Worm (Caenorhabditis elegans) whole organism, young adult: ENCODE measurements around the gene gad-1.

ENCODE experiments used
- B0019.2 ChIP-seq: fragments of 200-800 bp; sonication (Bioruptor generic); conservative IDR thresholded peaks from 2 replicates; pipeline ENCODE4 v1.3.6; 2022; ENCODE audit warnings: missing genetic modification reagents, missing genetic modification characterization, missing compliant biosample characterization
- B0035.1 ChIP-seq: sonication (generic microtip); optimal IDR thresholded peaks from 2 replicates; lab custom pipeline; 2016; ENCODE audit warnings: missing genetic modification characterization, mild to moderate bottlenecking, missing compliant biosample characterization, missing genotype, missing genetic modification reagents
- B0261.1 ChIP-seq: sonication (generic microtip); optimal IDR thresholded peaks from 2 replicates; lab custom pipeline; 2016; ENCODE audit warnings: mild to moderate bottlenecking, missing genetic modification characterization, moderate library complexity, missing compliant biosample characterization
- B0336.3 ChIP-seq: fragments of 200-800 bp; sonication (Bioruptor generic); IDR thresholded peaks from 2 replicates; pipeline ENCODE4 v1.3.6; 2022; ENCODE audit warnings: missing genetic modification characterization, missing compliant biosample characterization
- F22D6.2 ChIP-seq: sonication (generic microtip); optimal IDR thresholded peaks from 2 replicates; lab custom pipeline; 2016; ENCODE audit warnings: mild to moderate bottlenecking, missing genetic modification characterization, missing compliant biosample characterization
- F37B4.10 ChIP-seq: fragments of 200-800 bp; sonication (Bioruptor generic); IDR thresholded peaks from 2 replicates; pipeline ENCODE4 v1.3.6; 2022; ENCODE audit warnings: missing genetic modification characterization, missing compliant biosample characterization
- F39B2.1 ChIP-seq: fragments of 200-800 bp; sonication (Bioruptor generic); IDR thresholded peaks from 2 replicates; pipeline ENCODE4 v1.3.6; 2022; ENCODE audit warnings: missing genetic modification reagents, missing genetic modification characterization, missing compliant biosample characterization
- F49E8.2 ChIP-seq: sonication (generic microtip); optimal IDR thresholded peaks from 3 replicates; lab custom pipeline; 2017; ENCODE audit warnings: missing genetic modification characterization, mild to moderate bottlenecking, missing compliant biosample characterization, antibody characterized with exemption, moderate library complexity; ENCODE audit not compliant: insufficient read depth
- F52B5.7 ChIP-seq: sonication (generic microtip); optimal IDR thresholded peaks from 2 replicates; lab custom pipeline; 2016; ENCODE audit warnings: mild to moderate bottlenecking, missing genetic modification characterization, missing compliant biosample characterization
- F55B11.4 ChIP-seq: sonication (generic microtip); optimal IDR thresholded peaks from 2 replicates; lab custom pipeline; 2016; ENCODE audit warnings: missing compliant biosample characterization, missing genetic modification characterization, borderline replicate concordance; ENCODE audit not compliant: insufficient read depth
- F57A8.1 ChIP-seq: fragments of 200-800 bp; sonication (Bioruptor generic); optimal IDR thresholded peaks from 2 replicates; lab custom pipeline; 2018; ENCODE audit warnings: mild to moderate bottlenecking, missing genetic modification characterization, moderate library complexity, missing compliant biosample characterization
- T07F8.4 ChIP-seq: sonication (generic microtip); optimal IDR thresholded peaks from 2 replicates; lab custom pipeline; 2016; ENCODE audit warnings: mild to moderate bottlenecking, missing genetic modification characterization, moderate library complexity, missing compliant biosample characterization
- Y56A3A.18 ChIP-seq: fragments of 200-800 bp; sonication (Bioruptor generic); IDR thresholded peaks from 2 replicates; pipeline ENCODE4 v1.3.6; 2022; ENCODE audit warnings: missing genetic modification reagents, missing genetic modification characterization, missing compliant biosample characterization
- athp-1 ChIP-seq: sonication (generic microtip); optimal IDR thresholded peaks from 2 replicates; lab custom pipeline; 2017; ENCODE audit warnings: mild to moderate bottlenecking, missing genetic modification characterization, missing compliant biosample characterization
- cebp-2 ChIP-seq: fragments of 200-800 bp; sonication (Bioruptor generic); IDR thresholded peaks from 2 replicates; pipeline ENCODE4 v1.3.6; 2022; ENCODE audit warnings: missing genetic modification characterization, missing compliant biosample characterization
- ceh-79 ChIP-seq: sonication (generic microtip); optimal IDR thresholded peaks from 2 replicates; lab custom pipeline; 2017; ENCODE audit warnings: mild to moderate bottlenecking, missing genetic modification characterization, missing compliant biosample characterization
- chd-7 ChIP-seq: sonication (generic microtip); optimal IDR thresholded peaks from 2 replicates; lab custom pipeline; 2016; ENCODE audit warnings: mild to moderate bottlenecking, missing genetic modification characterization, moderate library complexity, missing compliant biosample characterization
- dpff-1 ChIP-seq: sonication (generic microtip); optimal IDR thresholded peaks from 2 replicates; lab custom pipeline; 2017; ENCODE audit warnings: mild to moderate bottlenecking, missing genetic modification characterization, missing compliant biosample characterization
- dpl-1 ChIP-seq: fragments of 150-350 bp; optimal IDR thresholded peaks from 2 replicates; lab custom pipeline; 2014; ENCODE audit warnings: missing biosample characterization, missing genetic modification reagents, missing genetic modification characterization
- egl-18 ChIP-seq: fragments of 200-800 bp; sonication (Bioruptor generic); IDR thresholded peaks from 2 replicates; pipeline ENCODE4 v1.3.6; 2022; ENCODE audit warnings: missing genetic modification reagents, missing genetic modification characterization, missing compliant biosample characterization
- egl-44 ChIP-seq: fragments of 200-800 bp; sonication (Bioruptor generic); IDR thresholded peaks from 2 replicates; pipeline ENCODE4 v1.3.6; 2022; ENCODE audit warnings: missing genetic modification reagents, missing genetic modification characterization, missing compliant biosample characterization
- ekl-4 ChIP-seq: fragments of 200-800 bp; sonication (Bioruptor generic); IDR thresholded peaks from 2 replicates; pipeline ENCODE4 v1.3.6; 2022; ENCODE audit warnings: missing genetic modification reagents, missing genetic modification characterization, missing compliant biosample characterization
- hlh-12 ChIP-seq: sonication (generic microtip); optimal IDR thresholded peaks from 2 replicates; lab custom pipeline; 2016; ENCODE audit warnings: missing genetic modification characterization, missing compliant biosample characterization
- hlh-26 ChIP-seq: fragments of 200-800 bp; sonication (Bioruptor generic); conservative IDR thresholded peaks from 2 replicates; pipeline ENCODE4 v1.3.6; 2022; ENCODE audit warnings: missing genetic modification reagents, missing genetic modification characterization, missing compliant biosample characterization
- hmg-1.2 ChIP-seq: fragments of 200-800 bp; sonication (Bioruptor generic); IDR thresholded peaks from 2 replicates; pipeline ENCODE4 v1.3.6; 2022; ENCODE audit warnings: missing genetic modification reagents, missing genetic modification characterization, missing compliant biosample characterization
- hsf-1 ChIP-seq: fragments of 200-800 bp; sonication (Bioruptor generic); IDR thresholded peaks from 2 replicates; pipeline ENCODE4 v1.3.6; 2022; ENCODE audit warnings: missing genetic modification reagents, missing genetic modification characterization, missing compliant biosample characterization
- lag-1 ChIP-seq: fragments of 200-800 bp; sonication (Bioruptor generic); IDR thresholded peaks from 2 replicates; pipeline ENCODE4 v1.3.6; 2022; ENCODE audit warnings: missing genetic modification reagents, missing genetic modification characterization, missing compliant biosample characterization
- let-526 ChIP-seq: fragments of 200-800 bp; sonication (Bioruptor generic); IDR thresholded peaks from 2 replicates; pipeline ENCODE4 v1.3.6; 2022; ENCODE audit warnings: missing genetic modification reagents, missing genetic modification characterization, missing compliant biosample characterization
- lin-40 ChIP-seq: sonication (generic microtip); optimal IDR thresholded peaks from 2 replicates; lab custom pipeline; 2016; ENCODE audit warnings: missing genetic modification characterization, mild to moderate bottlenecking, missing compliant biosample characterization, missing genotype, missing genetic modification reagents
- lsl-1 ChIP-seq: fragments of 200-800 bp; sonication (Bioruptor generic); optimal IDR thresholded peaks from 2 replicates; lab custom pipeline; 2018; ENCODE audit warnings: mild to moderate bottlenecking, missing genetic modification characterization, moderate library complexity, missing compliant biosample characterization
- madf-3 ChIP-seq: fragments of 200-800 bp; sonication (Bioruptor generic); IDR thresholded peaks from 2 replicates; pipeline ENCODE4 v1.3.6; 2022; ENCODE audit warnings: missing genetic modification reagents, missing genetic modification characterization, missing compliant biosample characterization
- madf-6 ChIP-seq: fragments of 200-800 bp; sonication (Bioruptor generic); IDR thresholded peaks from 2 replicates; pipeline ENCODE4 v1.3.6; 2022; ENCODE audit warnings: missing genetic modification reagents, missing genetic modification characterization, missing compliant biosample characterization
- nhr-80 ChIP-seq: sonication (generic microtip); optimal IDR thresholded peaks from 2 replicates; lab custom pipeline; 2016; ENCODE audit warnings: missing genetic modification characterization, missing compliant biosample characterization
- nhr-90 ChIP-seq: sonication (generic microtip); optimal IDR thresholded peaks from 2 replicates; lab custom pipeline; 2016; ENCODE audit warnings: missing genotype, mild to moderate bottlenecking, missing genetic modification characterization, missing compliant biosample characterization
- rcor-1 ChIP-seq: fragments of 200-800 bp; sonication (Bioruptor generic); IDR thresholded peaks from 2 replicates; pipeline ENCODE4 v1.3.6; 2022; ENCODE audit warnings: missing genetic modification reagents, missing genetic modification characterization, missing compliant biosample characterization
- rec-8 ChIP-seq, 2 experiments: sonication (generic microtip); optimal IDR thresholded peaks; 2 replicates each; lab custom pipeline; 2016; ENCODE audit warnings: mild to moderate bottlenecking in 2 of 2, missing genetic modification characterization in 2 of 2, missing genetic modification reagents in 2 of 2, missing genotype in 2 of 2, missing biosample characterization in 1 of 2, missing compliant biosample characterization in 1 of 2, moderate library complexity in 1 of 2
- repo-1 ChIP-seq: sonication (generic microtip); optimal IDR thresholded peaks from 2 replicates; lab custom pipeline; 2017; ENCODE audit warnings: mild to moderate bottlenecking, missing genetic modification characterization, missing compliant biosample characterization
- snpc-1.3 ChIP-seq: sonication (generic microtip); optimal IDR thresholded peaks from 2 replicates; lab custom pipeline; 2017; ENCODE audit warnings: missing genetic modification characterization, mild to moderate bottlenecking, missing compliant biosample characterization, antibody characterized with exemption, moderate library complexity, missing genotype, missing genetic modification reagents; ENCODE audit not compliant: insufficient read depth
- sptf-2 ChIP-seq: fragments of 200-800 bp; sonication (Bioruptor generic); optimal IDR thresholded peaks from 2 replicates; lab custom pipeline; 2018; ENCODE audit warnings: mild to moderate bottlenecking, missing genetic modification characterization, missing compliant biosample characterization
- tbp1 ChIP-seq: fragments of 200-800 bp; sonication (Bioruptor generic); optimal IDR thresholded peaks from 2 replicates; lab custom pipeline; 2018; ENCODE audit warnings: mild to moderate bottlenecking, missing genetic modification characterization, missing compliant biosample characterization
- tbx-9 ChIP-seq: sonication (generic microtip); optimal IDR thresholded peaks from 2 replicates; lab custom pipeline; 2016; ENCODE audit warnings: borderline replicate concordance, missing genetic modification characterization, inconsistent platforms, missing compliant biosample characterization
- ztf-3 ChIP-seq: fragments of 200-800 bp; sonication (Bioruptor generic); optimal IDR thresholded peaks from 2 replicates; lab custom pipeline; 2018; ENCODE audit warnings: mild to moderate bottlenecking, missing genetic modification characterization, missing compliant biosample characterization

Gene gad-1

DNA sequence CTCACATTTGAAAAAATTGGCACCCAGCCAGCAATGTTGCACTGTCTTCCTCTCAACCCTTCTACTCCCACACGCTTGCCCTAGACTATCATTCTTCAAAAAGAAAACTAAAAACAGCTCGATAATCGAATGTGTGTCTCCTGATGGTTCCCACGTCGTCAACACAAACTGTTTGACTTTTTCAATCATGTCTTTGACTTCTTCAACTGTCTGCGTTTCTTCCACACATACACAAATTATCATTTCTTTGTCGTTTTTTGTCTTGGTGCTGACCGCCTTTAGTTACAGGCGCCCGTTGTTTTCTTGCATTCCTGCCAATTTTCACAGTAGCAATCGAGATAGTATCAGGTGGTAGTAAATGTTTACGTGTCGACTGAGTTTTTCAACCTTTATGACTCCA, 29.3 kb upstream of the gad-1 start (continued):
- TF ChIP-seq nhr-90 (tag; lab: Kevin White, UChicago) (no peak), nhr-80 (tag; lab: Kevin White, UChicago) (peak; percentile 48), rec-8 (tag; optimal IDR thresholded peaks at IDR 0.05; lab: Kevin White, UChicago) (no peak), lin-40 (peak; percentile 7), repo-1 (no peak), hmg-1.2 (peak; percentile 22; the same call in 1 of the 2 replicates), ceh-79 (tag; lab: Kevin White, UChicago) (no peak), dpl-1 (no peak), egl-18 (GFP tag; lab: Robert Waterston, UW) (no peak), Y56A3A.18 (GFP tag; lab: Robert Waterston, UW) (no peak), hsf-1 (GFP tag; lab: Robert Waterston, UW) (no peak)

DNA sequence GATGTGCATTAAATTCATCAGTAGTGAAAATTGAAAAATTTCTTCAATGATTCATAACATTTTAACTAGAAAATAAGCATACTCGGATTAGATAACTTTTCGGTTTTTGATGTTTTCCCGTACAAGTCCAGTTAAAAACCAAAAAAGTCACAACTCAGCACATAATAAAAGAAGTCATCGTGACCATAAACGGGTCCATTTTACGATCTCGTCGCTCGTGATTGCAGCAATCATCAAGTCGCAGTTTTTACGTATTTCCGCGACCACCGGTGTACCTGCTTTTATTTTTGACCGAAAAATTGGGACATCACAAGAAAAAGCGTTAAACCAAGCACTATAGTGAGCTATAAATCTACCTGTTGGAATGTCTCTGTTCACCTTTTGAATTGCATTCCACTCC, 28.0 kb upstream of the gad-1 start:
- TF ChIP-seq F57A8.1: no peak
- no peak for TF ChIP-seq tbx-9 (tag; lab: Kevin White, UChicago)
- TF ChIP-seq chd-7 (tag; lab: Kevin White, UChicago): no peak
- no peak for TF ChIP-seq dpff-1 (tag; lab: Kevin White, UChicago)
- no peak for TF ChIP-seq hlh-26
- no peak for TF ChIP-seq F49E8.2 (tag; lab: Kevin White, UChicago)
- TF ChIP-seq egl-44: no peak
- TF ChIP-seq madf-3 (GFP tag; lab: Robert Waterston, UW): no peak
- TF ChIP-seq hmg-1.2: no peak
- TF ChIP-seq B0035.1 (tag; lab: Kevin White, UChicago): no peak
- TF ChIP-seq B0019.2 (GFP tag; lab: Robert Waterston, UW): no peak
- no peak for TF ChIP-seq sptf-2
- no peak for TF ChIP-seq ztf-3
- TF ChIP-seq athp-1: no peak
- TF ChIP-seq ceh-79 (tag; lab: Kevin White, UChicago): no peak

DNA sequence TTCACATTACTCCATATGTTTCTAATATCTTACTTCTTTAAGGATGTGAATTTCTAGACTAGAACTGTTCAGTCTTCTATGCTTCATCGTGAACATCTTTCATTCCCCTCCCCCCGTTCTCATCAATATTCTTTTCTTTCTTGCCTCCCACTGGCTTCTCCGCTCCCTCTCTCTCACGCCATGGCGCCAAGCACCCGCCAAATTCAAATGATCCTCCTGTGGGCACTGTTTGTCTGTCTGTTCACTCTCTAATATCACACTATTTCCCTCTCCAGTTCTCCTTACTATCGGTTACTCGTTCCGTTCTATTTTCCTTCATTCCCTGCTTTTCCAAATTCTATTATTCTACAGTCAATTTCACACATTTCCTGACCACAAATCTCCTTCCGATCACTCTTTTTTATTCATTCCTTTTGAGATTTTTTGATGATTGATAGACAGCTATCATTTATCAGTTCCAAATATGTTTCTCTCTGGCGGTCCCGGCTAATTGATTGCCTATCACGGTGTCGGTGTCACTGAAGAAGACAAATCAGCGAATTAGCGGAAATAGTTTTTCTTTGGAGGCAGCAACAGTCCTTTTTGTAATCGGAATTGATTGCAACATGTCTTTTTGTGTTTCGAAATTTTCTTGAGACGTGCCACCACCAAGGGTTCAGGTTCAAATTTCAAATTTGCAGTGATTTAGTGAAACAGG, 25.2 kb upstream of the gad-1 start:
- TF ChIP-seq repo-1 (no peak), cebp-2 (GFP tag; lab: Robert Waterston, UW) (no peak)

DNA sequence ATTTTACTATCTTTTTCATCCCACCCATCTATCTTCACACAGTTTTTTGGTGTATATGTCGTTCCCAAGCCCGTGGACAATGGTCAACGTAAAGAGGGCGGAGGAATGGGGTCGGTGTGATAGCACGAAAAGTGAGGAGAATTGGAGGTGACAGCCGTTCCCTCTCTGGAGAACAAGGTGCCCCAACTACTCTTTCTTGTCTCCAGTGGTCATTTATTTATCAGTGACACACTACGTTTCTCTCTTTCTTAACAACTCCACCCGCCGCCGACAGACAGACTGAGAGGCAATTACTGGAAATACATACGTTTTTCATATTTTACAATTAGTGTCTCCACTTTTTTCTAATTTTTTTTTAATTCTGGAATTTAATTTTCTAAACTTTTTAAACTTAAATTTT, 23.6 kb upstream of the gad-1 start:
- TF ChIP-seq lsl-1 (no peak), B0261.1 (tag; lab: Kevin White, UChicago) (no peak), F22D6.2 (tag; lab: Kevin White, UChicago) (no peak)

DNA sequence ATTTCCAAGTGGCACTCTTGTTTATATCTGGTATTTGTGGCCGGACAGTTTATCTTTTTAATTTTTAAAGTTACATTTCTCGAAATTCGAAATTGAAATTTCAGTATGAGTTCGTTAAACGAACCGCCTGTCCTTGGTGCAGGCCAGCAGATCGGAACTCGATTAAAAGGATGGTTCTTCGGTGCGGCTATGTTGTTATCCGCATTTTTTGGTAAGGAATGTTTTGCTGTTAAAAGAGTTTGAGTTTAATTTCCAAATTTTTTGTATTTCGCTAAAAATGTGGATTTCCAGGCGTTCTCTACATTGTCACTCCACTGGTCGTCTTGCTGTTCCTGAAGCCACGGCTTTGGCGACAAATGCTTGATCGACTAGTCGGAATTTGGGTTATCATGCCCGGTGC, 19.8 kb upstream of the gad-1 start, which contains the start of gene acl-9:
Gene acl-9 (plus strand): TSS at position 105 of the 400 bp plus-strand sequence.
- TF ChIP-seq egl-18 (GFP tag; lab: Robert Waterston, UW) (no peak), hlh-12 (tag; lab: Kevin White, UChicago) (no peak), F57A8.1 (no peak), let-526 (GFP tag; lab: Robert Waterston, UW) (no peak), T07F8.4 (tag; lab: Kevin White, UChicago) (no peak), F55B11.4 (tag; lab: Kevin White, UChicago) (no peak), F52B5.7 (no peak), B0336.3 (GFP tag; lab: Robert Waterston, UW) (peak; percentile 35; the same call in 1 of the 2 replicates), madf-3 (GFP tag; lab: Robert Waterston, UW) (no peak), ceh-79 (tag; lab: Kevin White, UChicago) (peak; percentile 25), F39B2.1 (GFP tag; lab: Robert Waterston, UW) (no peak), ekl-4 (GFP tag; lab: Robert Waterston, UW) (0 out of 2 replicates have a peak, but pooled peaks have one; percentile 11), lag-1 (GFP tag; lab: Robert Waterston, UW) (no peak), tbp1 (GFP tag; lab: Kevin White, UChicago) (no peak), madf-6 (GFP tag; lab: Robert Waterston, UW) (peak; percentile 53), rcor-1 (GFP tag; lab: Robert Waterston, UW) (0 out of 2 replicates have a peak, but pooled peaks have one; percentile 7), snpc-1.3 (tag; lab: Kevin White, UChicago) (no peak), F37B4.10 (GFP tag; lab: Robert Waterston, UW) (no peak)
